Worm (Caenorhabditis elegans) whole organism, midembryonic: ENCODE data around the gene snb-7.

ENCODE experiments used
- cog-1 ChIP-seq: sonication (generic microtip); optimal IDR thresholded peaks from 2 replicates; lab custom pipeline; 2016; ENCODE audit warnings: missing genetic modification characterization, missing compliant biosample characterization
- klf-2 ChIP-seq: fragments of 200-800 bp; sonication (Bioruptor generic); conservative IDR thresholded peaks from 2 replicates; pipeline ENCODE4 v1.3.6; 2022; ENCODE audit warnings: missing genetic modification reagents, missing genetic modification characterization, missing compliant biosample characterization
- med-1 ChIP-seq: sonication (generic microtip); optimal IDR thresholded peaks from 2 replicates; lab custom pipeline; 2017; ENCODE audit warnings: missing genetic modification characterization, mild to moderate bottlenecking, missing compliant biosample characterization, antibody characterized with exemption, missing genetic modification reagents; ENCODE audit not compliant: insufficient read depth
- ref-1 ChIP-seq: fragments of 200-800 bp; sonication (Bioruptor generic); conservative IDR thresholded peaks from 2 replicates; pipeline ENCODE4 v1.3.6; 2022; ENCODE audit warnings: missing genetic modification reagents, missing genetic modification characterization, missing compliant biosample characterization
- tab-1 ChIP-seq: fragments of 200-800 bp; sonication (Bioruptor generic); IDR thresholded peaks from 2 replicates; pipeline ENCODE4 v1.3.6; 2022; ENCODE audit warnings: missing genetic modification characterization, missing compliant biosample characterization

ce11 chrIV:12522521-12522920 is 38.1 kb upstream of the snb-7 start, which contains the start of gene sru-13:
- no peak for TF ChIP-seq ref-1 (GFP tag; lab: Robert Waterston, UW)
- no peak for TF ChIP-seq tab-1 (GFP tag; lab: Robert Waterston, UW)
- no peak for TF ChIP-seq cog-1 (tag; lab: Kevin White, UChicago)
- no peak for TF ChIP-seq klf-2 (GFP tag; lab: Robert Waterston, UW)
- TF ChIP-seq med-1 (GFP tag; lab: Kevin White, UChicago) = no peak
